Worm (Caenorhabditis elegans) whole organism, young adult: ENCODE results near the gene dmd-5.

Source experiments
- F39B2.1 ChIP-seq: fragments of 200-800 bp; sonication (Bioruptor generic); IDR thresholded peaks from 2 replicates; pipeline ENCODE4 v1.3.6; 2022; ENCODE audit warnings: missing genetic modification reagents, missing genetic modification characterization, missing compliant biosample characterization
- F55B11.4 ChIP-seq: sonication (generic microtip); optimal IDR thresholded peaks from 2 replicates; lab custom pipeline; 2016; ENCODE audit warnings: missing compliant biosample characterization, missing genetic modification characterization, borderline replicate concordance; ENCODE audit not compliant: insufficient read depth
- K11D2.4 ChIP-seq: fragments of 200-800 bp; sonication (Bioruptor generic); IDR thresholded peaks from 2 replicates; pipeline ENCODE4 v1.3.6; 2022; ENCODE audit warnings: missing genetic modification reagents, missing genetic modification characterization, missing compliant biosample characterization
- T07F8.4 ChIP-seq: sonication (generic microtip); optimal IDR thresholded peaks from 2 replicates; lab custom pipeline; 2016; ENCODE audit warnings: mild to moderate bottlenecking, missing genetic modification characterization, moderate library complexity, missing compliant biosample characterization
- Y53F4B.3 ChIP-seq: fragments of 200-800 bp; sonication (Bioruptor generic); IDR thresholded peaks from 2 replicates; pipeline ENCODE4 v1.3.6; 2022; ENCODE audit warnings: missing genetic modification reagents, missing genetic modification characterization, missing compliant biosample characterization
- ama-1 ChIP-seq, 3 experiments: fragments of 150-350 bp in 1 of 3; sonication (generic microtip) in 2 of 3; optimal IDR thresholded peaks; 2 replicates each; lab custom pipeline; 2014 to 2018; ENCODE audit warnings: missing biosample characterization in 2 of 3, missing genetic modification characterization in 2 of 3, missing genetic modification reagents in 2 of 3
- ceh-58 ChIP-seq: fragments of 200-800 bp; sonication (Bioruptor generic); IDR thresholded peaks from 2 replicates; pipeline ENCODE4 v1.3.6; 2022; ENCODE audit warnings: missing genetic modification characterization, missing compliant biosample characterization
- ets-4 ChIP-seq: fragments of 200-800 bp; sonication (Bioruptor generic); optimal IDR thresholded peaks from 2 replicates; lab custom pipeline; 2018; ENCODE audit warnings: mild to moderate bottlenecking, missing genetic modification characterization, missing compliant biosample characterization
- madf-6 ChIP-seq: fragments of 200-800 bp; sonication (Bioruptor generic); IDR thresholded peaks from 2 replicates; pipeline ENCODE4 v1.3.6; 2022; ENCODE audit warnings: missing genetic modification reagents, missing genetic modification characterization, missing compliant biosample characterization
- nfya-2 ChIP-seq: fragments of 200-800 bp; sonication (Bioruptor generic); IDR thresholded peaks from 2 replicates; pipeline ENCODE4 v1.3.6; 2022; ENCODE audit warnings: missing genetic modification reagents, missing genetic modification characterization, missing compliant biosample characterization
- nfyb-1 ChIP-seq: fragments of 200-800 bp; sonication (Bioruptor generic); IDR thresholded peaks from 2 replicates; pipeline ENCODE4 v1.3.6; 2022; ENCODE audit warnings: missing genetic modification reagents, missing genetic modification characterization, missing compliant biosample characterization
- nhr-80 ChIP-seq: sonication (generic microtip); optimal IDR thresholded peaks from 2 replicates; lab custom pipeline; 2016; ENCODE audit warnings: missing genetic modification characterization, missing compliant biosample characterization
- nhr-90 ChIP-seq: sonication (generic microtip); optimal IDR thresholded peaks from 2 replicates; lab custom pipeline; 2016; ENCODE audit warnings: missing genotype, mild to moderate bottlenecking, missing genetic modification characterization, missing compliant biosample characterization

ce11 chrII:5725094-5725493 lies 48.9 kb downstream of the dmd-5 start:
- no peak for TF ChIP-seq K11D2.4
- TF ChIP-seq nhr-80 (tag; lab: Kevin White, UChicago) = no peak
- TF ChIP-seq Y53F4B.3 (GFP tag; lab: Robert Waterston, UW) = no peak
- no peak for TF ChIP-seq ets-4 (GFP tag; lab: Kevin White, UChicago)
- no peak for TF ChIP-seq F39B2.1 (GFP tag; lab: Robert Waterston, UW)
- no peak for TF ChIP-seq nfya-2 (GFP tag; lab: Robert Waterston, UW)
- no peak; the same call in 1 of the 2 replicates for TF ChIP-seq nfyb-1
- TF ChIP-seq F55B11.4 = no peak
- TF ChIP-seq madf-6 (GFP tag; lab: Robert Waterston, UW) = no peak
- TF ChIP-seq T07F8.4 (tag; lab: Kevin White, UChicago) = no peak
- TF ChIP-seq nhr-90 (tag; lab: Kevin White, UChicago) = no peak
- TF ChIP-seq ceh-58 = no peak
- TF ChIP-seq ama-1 (optimal IDR thresholded peaks at IDR 0.05; lab: Kevin White, UChicago) = no peak
- no peak for TF ChIP-seq ama-1 (GFP tag; optimal IDR thresholded peaks at IDR 0.05; lab: Kevin White, UChicago)
